Worm (Caenorhabditis elegans) whole organism, L2 larva: ENCODE data around the gene str-208.

Experiments used
- ZK546.5 ChIP-seq: sonication (generic microtip); optimal IDR thresholded peaks from 2 replicates; lab custom pipeline; 2017; ENCODE audit warnings: missing biosample characterization, missing genetic modification characterization
- alr-1 ChIP-seq: fragments of 150-350 bp; optimal IDR thresholded peaks from 2 replicates; lab custom pipeline; 2014; ENCODE audit warnings: missing biosample characterization, missing genetic modification characterization
- aly-2 ChIP-seq: fragments of 150-350 bp; optimal IDR thresholded peaks from 2 replicates; lab custom pipeline; 2014; ENCODE audit warnings: missing biosample characterization, missing genetic modification characterization
- ama-1 ChIP-seq: fragments of 150-350 bp; optimal IDR thresholded peaks from 2 replicates; lab custom pipeline; 2018; ENCODE audit warnings: inconsistent platforms
- blmp-1 ChIP-seq: sonication (generic microtip); optimal IDR thresholded peaks from 2 replicates; lab custom pipeline; 2017; ENCODE audit warnings: missing genetic modification characterization, mild to moderate bottlenecking, missing compliant biosample characterization, antibody characterized with exemption, moderate library complexity; ENCODE audit not compliant: insufficient read depth
- ceh-16 ChIP-seq: fragments of 150-350 bp; optimal IDR thresholded peaks from 2 replicates; lab custom pipeline; 2014; ENCODE audit warnings: missing biosample characterization, missing genetic modification characterization
- dmd-4 ChIP-seq: sonication (generic microtip); optimal IDR thresholded peaks from 2 replicates; lab custom pipeline; 2017; ENCODE audit warnings: missing biosample characterization, missing genetic modification characterization
- egl-27 ChIP-seq: sonication (generic microtip); optimal IDR thresholded peaks from 3 replicates; lab custom pipeline; 2017; ENCODE audit warnings: missing biosample characterization, missing genetic modification reagents, missing genetic modification characterization
- elt-3 ChIP-seq: sonication (generic microtip); optimal IDR thresholded peaks from 2 replicates; lab custom pipeline; 2017; ENCODE audit warnings: missing biosample characterization, missing genetic modification characterization
- fos-1 ChIP-seq: fragments of 150-350 bp; optimal IDR thresholded peaks from 2 replicates; lab custom pipeline; 2014; ENCODE audit warnings: missing biosample characterization, missing genetic modification characterization
- lin-11 ChIP-seq: fragments of 150-350 bp; sonication (generic microtip); optimal IDR thresholded peaks from 2 replicates; lab custom pipeline; 2014; ENCODE audit warnings: missing biosample characterization, missing genetic modification characterization, inconsistent platforms, mixed read lengths
- lin-39 ChIP-seq: fragments of 150-350 bp; optimal IDR thresholded peaks from 2 replicates; lab custom pipeline; 2014; ENCODE audit warnings: missing biosample characterization, missing genetic modification reagents, missing genetic modification characterization
- lsy-2 ChIP-seq, 2 experiments: fragments of 150-350 bp in 1 of 2; sonication (generic microtip) in 1 of 2; optimal IDR thresholded peaks; 2 replicates each; lab custom pipeline; 2014 to 2017; ENCODE audit warnings: missing biosample characterization in 2 of 2, missing genetic modification characterization in 2 of 2
- mab-5 ChIP-seq: fragments of 150-350 bp; optimal IDR thresholded peaks from 2 replicates; lab custom pipeline; 2014; ENCODE audit warnings: missing biosample characterization, missing genetic modification characterization
- mbf-1 ChIP-seq: sonication (generic microtip); optimal IDR thresholded peaks from 2 replicates; lab custom pipeline; 2017; ENCODE audit warnings: missing biosample characterization, missing genetic modification characterization
- mdl-1 ChIP-seq, 2 experiments: fragments of 150-350 bp in 1 of 2; sonication (generic microtip) in 1 of 2; optimal IDR thresholded peaks; 2 replicates each; lab custom pipeline; 2017; ENCODE audit warnings: missing biosample characterization in 2 of 2, missing genetic modification characterization in 2 of 2
- nhr-11 ChIP-seq: fragments of 150-350 bp; optimal IDR thresholded peaks from 2 replicates; lab custom pipeline; 2014; ENCODE audit warnings: missing biosample characterization, missing genetic modification characterization
- nhr-12 ChIP-seq: fragments of 150-350 bp; optimal IDR thresholded peaks from 2 replicates; lab custom pipeline; 2014; ENCODE audit warnings: missing biosample characterization, missing genetic modification characterization
- nhr-21 ChIP-seq: fragments of 150-350 bp; optimal IDR thresholded peaks from 2 replicates; lab custom pipeline; 2014; ENCODE audit warnings: missing biosample characterization, missing genetic modification characterization
- nhr-23 ChIP-seq: fragments of 150-350 bp; optimal IDR thresholded peaks from 2 replicates; lab custom pipeline; 2014; ENCODE audit warnings: missing biosample characterization, missing genetic modification reagents, missing genetic modification characterization
- nhr-6 ChIP-seq: fragments of 150-350 bp; optimal IDR thresholded peaks from 2 replicates; lab custom pipeline; 2014; ENCODE audit warnings: missing biosample characterization, missing genetic modification characterization
- sem-4 ChIP-seq: fragments of 150-350 bp; optimal IDR thresholded peaks from 2 replicates; lab custom pipeline; 2014; ENCODE audit warnings: missing biosample characterization, missing genetic modification reagents, missing genetic modification characterization
- skn-1 ChIP-seq: sonication (generic microtip); optimal IDR thresholded peaks from 2 replicates; lab custom pipeline; 2017; ENCODE audit warnings: missing biosample characterization, missing genetic modification characterization
- sma-3 ChIP-seq: sonication (generic microtip); optimal IDR thresholded peaks from 2 replicates; lab custom pipeline; 2016; ENCODE audit warnings: missing genetic modification reagents, missing genetic modification characterization, missing compliant biosample characterization
- snpc-4 ChIP-seq: fragments of 150-350 bp; optimal IDR thresholded peaks from 2 replicates; lab custom pipeline; 2014; ENCODE audit warnings: missing biosample characterization, missing genetic modification characterization
- unc-39 ChIP-seq: fragments of 150-350 bp; optimal IDR thresholded peaks from 2 replicates; lab custom pipeline; 2014; ENCODE audit warnings: missing biosample characterization, missing genetic modification characterization
- unc-55 ChIP-seq: fragments of 150-350 bp; sonication (generic microtip); optimal IDR thresholded peaks from 3 replicates; lab custom pipeline; 2014; ENCODE audit warnings: missing biosample characterization, missing genetic modification reagents, missing genetic modification characterization
- zag-1 ChIP-seq: fragments of 150-350 bp; optimal IDR thresholded peaks from 2 replicates; lab custom pipeline; 2014; ENCODE audit warnings: missing biosample characterization, missing genetic modification characterization
- ztf-4 ChIP-seq: fragments of 150-350 bp; optimal IDR thresholded peaks from 2 replicates; lab custom pipeline; 2014; ENCODE audit warnings: missing biosample characterization, missing genetic modification characterization

Gene str-208

ce11 chrV:4924618-4925017 lies 32.0 kb upstream of the str-208 start, which contains the start of gene srh-20:
TSS of gene srh-20 (plus strand) at chrV:4924918.
- TF ChIP-seq aly-2 (no peak), nhr-12 (tag; lab: Kevin White, UChicago) (no peak), alr-1 (tag; lab: Kevin White, UChicago) (no peak), mbf-1 (tag; lab: Kevin White, UChicago) (no peak), ama-1 (lab: Kevin White, UChicago) (no peak), fos-1 (no peak)

ce11 chrV:4926371-4926770 lies 30.3 kb upstream of the str-208 start, which contains the start of gene srh-21:
TSS of gene srh-21 (plus strand) at chrV:4926671.
- no peak for TF ChIP-seq unc-39 (tag; lab: Kevin White, UChicago)

ce11 chrV:4929842-4930241 lies 26.8 kb upstream of the str-208 start, which contains the start of gene str-205:
TSS of gene str-205 (minus strand) at chrV:4929942.
- TF ChIP-seq sma-3 (no peak), ztf-4 (no peak), nhr-11 (tag; lab: Kevin White, UChicago) (no peak), snpc-4 (tag; lab: Kevin White, UChicago) (no peak), nhr-6 (tag; lab: Kevin White, UChicago) (no peak), lin-11 (tag; lab: Kevin White, UChicago) (no peak), alr-1 (tag; lab: Kevin White, UChicago) (no peak), ZK546.5 (no peak), unc-55 (GFP tag; lab: Kevin White, UChicago) (no peak), aly-2 (no peak), zag-1 (tag; lab: Kevin White, UChicago) (no peak), skn-1 (tag; lab: Kevin White, UChicago) (no peak), fos-1 (no peak), nhr-23 (tag; lab: Kevin White, UChicago) (no peak), blmp-1 (tag; lab: Kevin White, UChicago) (no peak)

- TF ChIP-seq fos-1, result no peak
- TF ChIP-seq sma-3, result no peak
- TF ChIP-seq dmd-4 (tag; lab: Kevin White, UChicago), result no peak
Measured at ce11 chrV:4932814-4933213, 23.8 kb upstream of the str-208 start, which contains the start of gene C02E7.10. TSS of gene C02E7.10 (minus strand) at chrV:4933045.

- no peak for TF ChIP-seq ceh-16 (tag; lab: Kevin White, UChicago)
- no peak for TF ChIP-seq zag-1 (tag; lab: Kevin White, UChicago)
- TF ChIP-seq ama-1 (lab: Kevin White, UChicago), result no peak
- no peak for TF ChIP-seq lsy-2 (tag; optimal IDR thresholded peaks at IDR 0.05; lab: Kevin White, UChicago)
- no peak for TF ChIP-seq sem-4 (tag; lab: Kevin White, UChicago)
- no peak for TF ChIP-seq mdl-1 (tag; optimal IDR thresholded peaks at IDR 0.05; lab: Kevin White, UChicago)
- TF ChIP-seq lin-11 (tag; lab: Kevin White, UChicago), result no peak
- TF ChIP-seq lin-39 (tag; lab: Kevin White, UChicago), result no peak
- no peak for TF ChIP-seq egl-27
Measured at ce11 chrV:4933268-4933667, 23.4 kb upstream of the str-208 start.

- no peak for TF ChIP-seq blmp-1 (tag; lab: Kevin White, UChicago)
- no peak for TF ChIP-seq nhr-23 (tag; lab: Kevin White, UChicago)
- no peak for TF ChIP-seq nhr-21 (tag; lab: Kevin White, UChicago)
- TF ChIP-seq aly-2, result no peak
- no peak for TF ChIP-seq mab-5 (tag; lab: Kevin White, UChicago)
- no peak for TF ChIP-seq ZK546.5
Measured at ce11 chrV:4934406-4934805, 22.2 kb upstream of the str-208 start, which contains the start of gene catp-2. TSS of gene catp-2 (plus strand) at chrV:4934706.

- TF ChIP-seq fos-1 (peak; percentile 30), zag-1 (tag; lab: Kevin White, UChicago) (no peak)
- TF ChIP-seq, all 48 proteins: peak for 1
Measured at ce11 chrV:4935096-4935495, 21.5 kb upstream of the str-208 start.

ce11 chrV:4937337-4937736 lies 19.3 kb upstream of the str-208 start:
- no peak for TF ChIP-seq ama-1 (lab: Kevin White, UChicago)
- TF ChIP-seq egl-27, result no peak
- TF ChIP-seq elt-3 (tag; lab: Kevin White, UChicago), result no peak
- TF ChIP-seq sma-3, result no peak
- no peak for TF ChIP-seq ztf-4
- no peak for TF ChIP-seq fos-1
